Worm (Caenorhabditis elegans): ENCODE measurements around the gene cyp-33C12.

cyp-33C12 gene

DNA sequence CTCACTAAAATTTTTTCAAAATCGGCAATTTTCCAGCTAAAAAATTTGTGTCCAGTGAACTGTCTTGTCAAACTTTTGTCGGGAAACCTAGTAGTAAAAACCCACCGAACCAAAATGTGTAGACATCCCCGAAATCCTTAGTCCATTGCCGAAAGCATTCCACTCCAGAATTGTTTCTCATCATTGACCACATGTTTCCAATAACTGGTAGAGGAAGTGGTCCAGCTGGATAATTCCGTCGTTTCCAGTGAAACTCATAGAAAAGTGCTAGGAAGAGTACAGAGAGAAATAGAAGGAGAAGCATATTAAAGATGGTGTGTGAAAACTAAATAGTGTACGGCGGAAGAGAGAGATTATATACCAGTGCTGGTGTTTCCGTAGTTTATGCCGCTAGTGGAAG is at the start of gene cyp-33C12:
Gene cyp-33C12, minus strand, starts transcription at position 321 of the 400 bp plus-strand sequence.
- TF ChIP-seq nhr-25 (tag; optimal IDR thresholded peaks at IDR 0.05) (no peak), ztf-1 (GFP tag; conservative IDR thresholded peaks at IDR 0.05) (no peak), dmd-4 (tag; optimal IDR thresholded peaks at IDR 0.05) (no peak), peb-1 (tag; optimal IDR thresholded peaks at IDR 0.05) (no peak), alr-1 (tag; optimal IDR thresholded peaks at IDR 0.05) (no peak), lsy-2 (tag; optimal IDR thresholded peaks at IDR 0.05) (no peak), gmeb-1 (tag; optimal IDR thresholded peaks at IDR 0.05) (no peak), ceh-16 (tag; optimal IDR thresholded peaks at IDR 0.05) (no peak), mab-5 (tag; optimal IDR thresholded peaks at IDR 0.05) (no peak), aly-2 (tag; optimal IDR thresholded peaks at IDR 0.05) (no peak), sma-9 (GFP tag; optimal IDR thresholded peaks at IDR 0.05) (no peak), sma-9 (tag; optimal IDR thresholded peaks at IDR 0.05) (no peak), egl-27 (tag; optimal IDR thresholded peaks at IDR 0.05) (no peak), elt-1 (tag; optimal IDR thresholded peaks at IDR 0.05) (no peak), sem-4 (tag; optimal IDR thresholded peaks at IDR 0.05) (no peak)

DNA sequence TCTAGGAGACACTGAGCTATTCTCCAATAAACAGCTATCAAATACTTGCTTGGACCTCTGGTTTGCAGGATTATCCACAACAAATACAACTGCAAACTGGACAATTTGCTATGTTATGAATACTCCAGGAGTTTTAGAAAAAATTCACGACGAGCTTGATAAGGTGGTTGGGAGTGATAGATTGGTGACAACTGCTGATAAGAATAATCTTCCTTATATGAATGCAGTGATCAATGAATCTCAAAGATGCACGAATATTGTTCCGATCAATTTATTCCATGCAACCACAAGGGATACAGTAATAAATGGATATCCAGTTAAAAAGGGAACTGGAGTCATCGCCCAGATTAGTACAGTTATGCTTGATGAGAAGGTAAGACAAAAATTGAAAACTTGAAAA is 47.6 kb upstream of the cyp-33C12 start:
- TF ChIP-seq fos-1 (tag; optimal IDR thresholded peaks at IDR 0.05) (peak; percentile 11), mdl-1 (tag; optimal IDR thresholded peaks at IDR 0.05) (no peak)

ce11 chrV:2250126-2250590 is 46.0 kb upstream of the cyp-33C12 start, which contains the start of gene cyp-33C7:
TSS of gene cyp-33C7 (plus strand) at chrV:2250540.
- TF ChIP-seq elt-1 (tag; optimal IDR thresholded peaks at IDR 0.05) (no peak), nhr-129 (tag; optimal IDR thresholded peaks at IDR 0.05) (peak; percentile 59), C34F6.9 (tag; optimal IDR thresholded peaks at IDR 0.05) (peak; percentile 17), gmeb-1 (tag; optimal IDR thresholded peaks at IDR 0.05) (peak; percentile 35), crh-2 (tag; optimal IDR thresholded peaks at IDR 0.05) (peak; percentile 46), sma-9 (GFP tag; optimal IDR thresholded peaks at IDR 0.05) (peak; percentile 64), sma-9 (tag; optimal IDR thresholded peaks at IDR 0.05) (no peak), skn-1 (tag; optimal IDR thresholded peaks at IDR 0.05) (peak; percentile 10), lsy-2 (tag; optimal IDR thresholded peaks at IDR 0.05) (no peak), fos-1 (tag; optimal IDR thresholded peaks at IDR 0.05) (peak; percentile 81), aly-2 (tag; optimal IDR thresholded peaks at IDR 0.05) (no peak)

- no peak for TF ChIP-seq zag-1 (tag; optimal IDR thresholded peaks at IDR 0.05)
- no peak for TF ChIP-seq mbf-1 (tag; optimal IDR thresholded peaks at IDR 0.05)
- TF ChIP-seq lin-39 (tag; optimal IDR thresholded peaks at IDR 0.05), result no peak
- TF ChIP-seq lin-13 (GFP tag; optimal IDR thresholded peaks at IDR 0.05), result no peak
- TF ChIP-seq nhr-23 (tag; optimal IDR thresholded peaks at IDR 0.05), result no peak
- TF ChIP-seq ceh-82 (tag; optimal IDR thresholded peaks at IDR 0.05), result no peak
- TF ChIP-seq lsy-2 (tag; optimal IDR thresholded peaks at IDR 0.05), result no peak
- TF ChIP-seq nhr-77 (tag; optimal IDR thresholded peaks at IDR 0.05), result no peak
- no peak for TF ChIP-seq ceh-16 (tag; optimal IDR thresholded peaks at IDR 0.05)
- no peak for TF ChIP-seq elt-3 (tag; optimal IDR thresholded peaks at IDR 0.05)
- no peak for TF ChIP-seq F13H6.1 (tag; optimal IDR thresholded peaks at IDR 0.05)
- no peak for TF ChIP-seq Y55F3AM.14 (GFP tag; optimal IDR thresholded peaks at IDR 0.05)
- TF ChIP-seq gmeb-1 (tag; optimal IDR thresholded peaks at IDR 0.05), result no peak
- TF ChIP-seq nhr-11 (tag; optimal IDR thresholded peaks at IDR 0.05), result no peak
- no peak for TF ChIP-seq nhr-21 (tag; optimal IDR thresholded peaks at IDR 0.05)
- no peak for TF ChIP-seq unc-39 (tag; optimal IDR thresholded peaks at IDR 0.05)
- TF ChIP-seq nhr-129 (tag; optimal IDR thresholded peaks at IDR 0.05), result no peak
- no peak for TF ChIP-seq C34F6.9 (tag; optimal IDR thresholded peaks at IDR 0.05)
- no peak for TF ChIP-seq unc-55 (GFP tag; optimal IDR thresholded peaks at IDR 0.05)
- TF ChIP-seq ZK546.5 (tag; optimal IDR thresholded peaks at IDR 0.05), result no peak
These were observed 45.1 kb upstream of the cyp-33C12 start, which contains the start of gene cyp-33C6 for ce11 chrV:2249310-2249709. TSS of gene cyp-33C6 (minus strand) at chrV:2249410.

- no peak for TF ChIP-seq nhr-21 (tag; optimal IDR thresholded peaks at IDR 0.05)
- TF ChIP-seq nhr-129 (tag; optimal IDR thresholded peaks at IDR 0.05), result peak; percentile 26
- no peak for TF ChIP-seq blmp-1 (tag; optimal IDR thresholded peaks at IDR 0.05; ENCODE audit: insufficient read depth)
- TF ChIP-seq sma-9 (GFP tag; optimal IDR thresholded peaks at IDR 0.05), result peak; percentile 74
- no peak for TF ChIP-seq sma-9 (tag; optimal IDR thresholded peaks at IDR 0.05)
- TF ChIP-seq nhr-237 (tag; optimal IDR thresholded peaks at IDR 0.05), result no peak
- peak; percentile 28 for TF ChIP-seq gmeb-1 (tag; optimal IDR thresholded peaks at IDR 0.05)
- peak; percentile 44 for TF ChIP-seq fos-1 (tag; optimal IDR thresholded peaks at IDR 0.05)
- TF ChIP-seq unc-55 (GFP tag; optimal IDR thresholded peaks at IDR 0.05), result peak; percentile 2
- TF ChIP-seq peb-1 (tag; optimal IDR thresholded peaks at IDR 0.05), result no peak
- no peak for TF ChIP-seq ceh-16 (tag; optimal IDR thresholded peaks at IDR 0.05)
- TF ChIP-seq sma-3 (GFP tag; optimal IDR thresholded peaks at IDR 0.05), result peak; percentile 5
These were observed 40.6 kb upstream of the cyp-33C12 start, which contains the start of gene cyp-33C5 for ce11 chrV:2244751-2245150. TSS of gene cyp-33C5 (plus strand) at chrV:2245004.
